Worm (Caenorhabditis elegans): ENCODE data around the gene tgn-38.

Gene tgn-38

ce11 chrIV:12036924-12037323 lies 8.0 kb upstream of the tgn-38 start:
- TF ChIP-seq hmg-4 (GFP tag; optimal IDR thresholded peaks at IDR 0.05) (no peak), tbx-11 (GFP tag; IDR thresholded peaks at IDR 0.05) (no peak), hnd-1 (tag; optimal IDR thresholded peaks at IDR 0.05) (no peak), B0310.2 (tag; optimal IDR thresholded peaks at IDR 0.05) (no peak), tra-4 (tag; optimal IDR thresholded peaks at IDR 0.05) (no peak), ceh-36 (tag; optimal IDR thresholded peaks at IDR 0.05) (no peak), ama-1 (optimal IDR thresholded peaks at IDR 0.05) (no peak), ets-7 (tag; optimal IDR thresholded peaks at IDR 0.05) (no peak), pes-1 (GFP tag; IDR thresholded peaks at IDR 0.05) (no peak), sea-1 (GFP tag; conservative IDR thresholded peaks at IDR 0.05) (no peak), flt-1 (GFP tag; IDR thresholded peaks at IDR 0.05) (no peak), ceh-13 (GFP tag; optimal IDR thresholded peaks at IDR 0.05) (no peak), tbx-37 (GFP tag; conservative IDR thresholded peaks at IDR 0.05) (no peak), scrt-1 (GFP tag; IDR thresholded peaks at IDR 0.05) (no peak)

ce11 chrIV:12035422-12035821 lies 6.4 kb upstream of the tgn-38 start:
- TF ChIP-seq hmg-4 (GFP tag; optimal IDR thresholded peaks at IDR 0.05) (no peak), pes-1 (GFP tag; IDR thresholded peaks at IDR 0.05) (no peak), sea-1 (GFP tag; conservative IDR thresholded peaks at IDR 0.05) (no peak), ets-7 (tag; optimal IDR thresholded peaks at IDR 0.05) (no peak), scrt-1 (GFP tag; IDR thresholded peaks at IDR 0.05) (no peak), tra-4 (tag; optimal IDR thresholded peaks at IDR 0.05) (no peak)

DNA sequence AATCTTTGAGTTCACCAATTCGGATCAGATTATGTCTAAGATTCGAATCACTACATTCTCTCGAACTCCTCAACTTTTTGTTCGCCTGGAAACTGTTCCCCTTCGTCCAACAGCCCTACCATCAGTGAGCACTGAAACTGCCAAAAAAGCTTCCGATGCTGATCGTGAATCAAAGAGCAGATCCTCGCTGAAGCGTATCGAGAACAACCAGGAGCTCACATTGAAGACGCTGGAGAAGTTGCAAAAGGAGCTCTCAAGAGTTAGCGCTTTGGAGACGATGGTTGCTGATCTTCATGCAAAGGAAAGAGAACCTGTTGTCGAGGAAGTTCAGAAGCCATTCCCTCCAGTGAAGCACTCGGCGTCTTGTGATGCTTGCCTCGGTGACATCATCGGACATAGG lies 5.8 kb upstream of the tgn-38 start:
- no peak for TF ChIP-seq ceh-13 (GFP tag; optimal IDR thresholded peaks at IDR 0.05)
- TF ChIP-seq ama-1 (optimal IDR thresholded peaks at IDR 0.05): no peak
- no peak for TF ChIP-seq hmg-4 (GFP tag; optimal IDR thresholded peaks at IDR 0.05)
- TF ChIP-seq aly-1 (tag; optimal IDR thresholded peaks at IDR 0.05): no peak
- no peak for TF ChIP-seq ets-7 (tag; optimal IDR thresholded peaks at IDR 0.05)

- TF ChIP-seq tra-4 (tag; optimal IDR thresholded peaks at IDR 0.05) (no peak), tbx-11 (GFP tag; IDR thresholded peaks at IDR 0.05) (no peak), flt-1 (GFP tag; IDR thresholded peaks at IDR 0.05) (no peak), hmbx-1 (tag; optimal IDR thresholded peaks at IDR 0.05) (no peak), sea-1 (GFP tag; conservative IDR thresholded peaks at IDR 0.05) (no peak), hmg-4 (GFP tag; optimal IDR thresholded peaks at IDR 0.05) (no peak), ets-7 (tag; optimal IDR thresholded peaks at IDR 0.05) (no peak), hnd-1 (tag; optimal IDR thresholded peaks at IDR 0.05) (no peak), scrt-1 (GFP tag; IDR thresholded peaks at IDR 0.05) (no peak), F13C5.2 (tag; optimal IDR thresholded peaks at IDR 0.05) (no peak), ceh-13 (GFP tag; optimal IDR thresholded peaks at IDR 0.05) (no peak), B0310.2 (tag; optimal IDR thresholded peaks at IDR 0.05) (no peak), aly-1 (tag; optimal IDR thresholded peaks at IDR 0.05) (no peak), ama-1 (optimal IDR thresholded peaks at IDR 0.05) (no peak), ceh-36 (tag; optimal IDR thresholded peaks at IDR 0.05) (no peak), pes-1 (GFP tag; IDR thresholded peaks at IDR 0.05) (no peak), tbx-37 (GFP tag; conservative IDR thresholded peaks at IDR 0.05) (no peak)
Measured at ce11 chrIV:12033985-12034384, 5.0 kb upstream of the tgn-38 start, which contains the start of gene sqst-1. TSS of gene sqst-1 (plus strand) at chrIV:12034282.

ce11 chrIV:12032383-12032782 lies 3.4 kb upstream of the tgn-38 start:
- TF ChIP-seq ceh-36 (tag; optimal IDR thresholded peaks at IDR 0.05): no peak
- TF ChIP-seq F13C5.2 (tag; optimal IDR thresholded peaks at IDR 0.05): peak; percentile 67
- TF ChIP-seq hmg-4 (GFP tag; optimal IDR thresholded peaks at IDR 0.05): peak; percentile 78

DNA sequence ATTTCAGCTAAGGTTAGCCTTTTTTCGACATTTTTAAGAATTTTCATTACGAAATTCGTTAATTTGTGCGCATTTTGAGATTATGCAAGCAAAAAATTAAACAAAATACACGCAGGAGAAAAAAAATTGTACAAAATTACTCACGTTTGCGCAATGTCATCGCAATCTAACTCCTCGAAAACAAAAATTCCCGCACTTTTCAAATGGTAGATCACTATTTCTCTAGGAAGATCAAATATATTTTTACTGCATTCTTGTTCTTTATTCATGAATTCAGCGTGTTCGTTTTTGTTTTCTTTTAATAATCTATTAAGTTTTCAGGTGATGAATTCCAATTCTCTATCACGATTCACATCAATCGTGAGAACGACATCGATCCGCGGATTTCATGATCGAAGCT lies 2.0 kb upstream of the tgn-38 start, which contains the start of the genes T12G3.6 and mrpl-51:
Gene T12G3.6, minus strand, starts transcription at position 269 of the 400 bp plus-strand sequence.
Gene mrpl-51, plus strand, starts transcription at position 322 of the 400 bp plus-strand sequence.
- TF ChIP-seq flt-1 (GFP tag; IDR thresholded peaks at IDR 0.05) (no peak), ceh-13 (GFP tag; optimal IDR thresholded peaks at IDR 0.05) (no peak), aly-1 (tag; optimal IDR thresholded peaks at IDR 0.05) (no peak), tra-4 (tag; optimal IDR thresholded peaks at IDR 0.05) (no peak), pes-1 (GFP tag; IDR thresholded peaks at IDR 0.05) (no peak), tbx-37 (GFP tag; conservative IDR thresholded peaks at IDR 0.05) (no peak), hnd-1 (tag; optimal IDR thresholded peaks at IDR 0.05) (no peak), hmg-4 (GFP tag; optimal IDR thresholded peaks at IDR 0.05) (no peak), B0310.2 (tag; optimal IDR thresholded peaks at IDR 0.05) (no peak), sea-1 (GFP tag; conservative IDR thresholded peaks at IDR 0.05) (no peak), ama-1 (optimal IDR thresholded peaks at IDR 0.05) (no peak), scrt-1 (GFP tag; IDR thresholded peaks at IDR 0.05) (no peak), hmbx-1 (tag; optimal IDR thresholded peaks at IDR 0.05) (no peak), ets-7 (tag; optimal IDR thresholded peaks at IDR 0.05) (no peak), F13C5.2 (tag; optimal IDR thresholded peaks at IDR 0.05) (no peak), ceh-36 (tag; optimal IDR thresholded peaks at IDR 0.05) (no peak), tbx-11 (GFP tag; IDR thresholded peaks at IDR 0.05) (no peak)

- TF ChIP-seq ceh-13 (GFP tag; optimal IDR thresholded peaks at IDR 0.05) (no peak), ets-7 (tag; optimal IDR thresholded peaks at IDR 0.05) (no peak), hmbx-1 (tag; optimal IDR thresholded peaks at IDR 0.05) (no peak), tbx-11 (GFP tag; IDR thresholded peaks at IDR 0.05) (no peak), aly-1 (tag; optimal IDR thresholded peaks at IDR 0.05) (no peak), B0310.2 (tag; optimal IDR thresholded peaks at IDR 0.05) (no peak), scrt-1 (GFP tag; IDR thresholded peaks at IDR 0.05) (no peak), hnd-1 (tag; optimal IDR thresholded peaks at IDR 0.05) (no peak), tra-4 (tag; optimal IDR thresholded peaks at IDR 0.05) (no peak), sea-1 (GFP tag; conservative IDR thresholded peaks at IDR 0.05) (no peak), hmg-4 (GFP tag; optimal IDR thresholded peaks at IDR 0.05) (no peak), tbx-37 (GFP tag; conservative IDR thresholded peaks at IDR 0.05) (no peak), flt-1 (GFP tag; IDR thresholded peaks at IDR 0.05) (no peak), pes-1 (GFP tag; IDR thresholded peaks at IDR 0.05) (no peak), F13C5.2 (tag; optimal IDR thresholded peaks at IDR 0.05) (no peak)
Measured at ce11 chrIV:12029722-12030182, 778 bp upstream of the tgn-38 start, which contains the start of gene T12G3.11. TSS of gene T12G3.11 (minus strand) at chrIV:12029772.

DNA sequence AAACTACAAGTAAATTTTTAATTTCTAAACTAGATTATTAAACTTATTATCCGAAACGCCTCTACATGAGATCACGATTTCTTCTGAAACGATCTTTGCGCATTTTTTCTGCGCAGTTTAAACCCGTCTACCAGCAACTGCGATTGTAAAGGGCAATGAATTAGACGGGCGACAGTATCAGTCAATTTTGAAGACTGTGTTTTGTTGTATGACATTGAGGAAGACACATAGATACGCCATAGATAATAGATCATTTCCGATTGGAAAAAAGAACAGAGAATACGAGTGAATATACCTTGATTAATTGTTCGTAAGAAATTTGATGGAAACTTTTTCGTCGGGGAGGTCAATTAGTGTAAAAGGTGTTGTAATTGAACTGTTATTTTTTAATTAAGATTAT lies 7.6 kb downstream of the tgn-38 start:
- TF ChIP-seq hmbx-1 (tag; optimal IDR thresholded peaks at IDR 0.05) (no peak), ceh-13 (GFP tag; optimal IDR thresholded peaks at IDR 0.05) (no peak), B0310.2 (tag; optimal IDR thresholded peaks at IDR 0.05) (no peak), sea-1 (GFP tag; conservative IDR thresholded peaks at IDR 0.05) (no peak), ama-1 (optimal IDR thresholded peaks at IDR 0.05) (no peak), scrt-1 (GFP tag; IDR thresholded peaks at IDR 0.05) (no peak), tbx-11 (GFP tag; IDR thresholded peaks at IDR 0.05) (no peak), ceh-36 (tag; optimal IDR thresholded peaks at IDR 0.05) (no peak), tra-4 (tag; optimal IDR thresholded peaks at IDR 0.05) (no peak), pes-1 (GFP tag; IDR thresholded peaks at IDR 0.05) (no peak), hmg-4 (GFP tag; optimal IDR thresholded peaks at IDR 0.05) (no peak), F13C5.2 (tag; optimal IDR thresholded peaks at IDR 0.05) (no peak), ets-7 (tag; optimal IDR thresholded peaks at IDR 0.05) (no peak), aly-1 (tag; optimal IDR thresholded peaks at IDR 0.05) (no peak), hnd-1 (tag; optimal IDR thresholded peaks at IDR 0.05) (no peak), flt-1 (GFP tag; IDR thresholded peaks at IDR 0.05) (no peak)
